Worm (Caenorhabditis elegans): ENCODE results near the gene slc-28.2.
A peak's percentile ranks its signal among the peaks of the same experiment; 100 is the strongest.

Gene slc-28.2

ce11 chrV:3482550-3483002 lies 22.6 kb downstream of the slc-28.2 start, which contains the start of gene lys-7:
lys-7 (minus strand) TSS chrV:3482600.
- TF ChIP-seq lin-39 (tag; optimal IDR thresholded peaks at IDR 0.05), result no peak
- TF ChIP-seq sma-9 (GFP tag; optimal IDR thresholded peaks at IDR 0.05), result peak; percentile 12
- TF ChIP-seq sma-9 (tag; optimal IDR thresholded peaks at IDR 0.05), result no peak

DNA sequence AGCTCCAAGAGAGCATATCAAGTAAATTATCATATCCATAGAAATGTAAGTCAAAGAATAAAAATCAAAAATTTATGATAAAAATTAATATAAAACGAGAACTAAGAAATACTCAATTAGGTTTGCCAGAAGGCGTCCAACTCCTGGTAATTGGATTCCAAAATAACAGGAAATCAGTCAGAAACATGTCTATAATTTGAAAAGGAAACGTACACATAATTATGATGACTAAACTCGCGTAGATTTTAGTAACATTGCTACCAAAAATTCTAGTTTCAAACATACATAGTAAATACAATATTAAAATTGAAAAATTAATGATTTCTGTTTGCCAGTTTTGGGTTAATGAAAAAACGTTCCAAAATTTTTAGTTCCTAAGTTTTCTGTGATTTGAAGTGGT lies 24.7 kb downstream of the slc-28.2 start, which contains the start of gene srbc-33:
TSS of gene srbc-33 (minus strand) at position 101 of the 400 bp plus-strand sequence.
- no peak for TF ChIP-seq nhr-10 (tag; optimal IDR thresholded peaks at IDR 0.05)
- no peak for TF ChIP-seq sma-9 (GFP tag; optimal IDR thresholded peaks at IDR 0.05)
- TF ChIP-seq sma-9 (tag; optimal IDR thresholded peaks at IDR 0.05), result no peak
- no peak for TF ChIP-seq lsy-2 (tag; optimal IDR thresholded peaks at IDR 0.05)
- TF ChIP-seq lin-13 (GFP tag; optimal IDR thresholded peaks at IDR 0.05), result no peak
- TF ChIP-seq ZK546.5 (tag; optimal IDR thresholded peaks at IDR 0.05), result no peak
- no peak for TF ChIP-seq nhr-6 (tag; optimal IDR thresholded peaks at IDR 0.05)
- no peak for TF ChIP-seq snpc-4 (tag; optimal IDR thresholded peaks at IDR 0.05)
- TF ChIP-seq lin-39 (tag; optimal IDR thresholded peaks at IDR 0.05), result no peak
- no peak for TF ChIP-seq ztf-11 (tag; optimal IDR thresholded peaks at IDR 0.05)

DNA sequence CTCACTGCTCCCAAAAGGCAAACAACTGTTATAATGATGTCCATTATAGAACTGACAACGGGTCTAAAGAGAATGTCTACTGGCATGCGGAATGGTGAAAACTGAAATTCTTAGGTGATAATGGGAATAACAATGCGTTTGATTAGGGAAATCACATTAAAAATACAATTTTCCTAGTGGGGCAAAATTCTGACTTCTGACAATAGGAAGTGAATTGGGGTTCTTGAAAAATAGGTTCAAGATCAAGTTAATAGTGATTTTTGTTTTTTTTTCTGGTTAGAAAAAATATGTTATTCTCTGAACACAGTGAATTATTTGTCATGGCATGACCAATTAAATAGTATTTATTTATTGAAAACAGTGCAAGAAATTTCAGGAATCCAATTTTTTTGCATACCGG lies 26.8 kb downstream of the slc-28.2 start, which contains the start of gene srbc-32:
TSS of gene srbc-32 (minus strand) at position 101 of the 400 bp plus-strand sequence.
- no peak for TF ChIP-seq skn-1 (tag; optimal IDR thresholded peaks at IDR 0.05)
- no peak for TF ChIP-seq unc-39 (tag; optimal IDR thresholded peaks at IDR 0.05)
- TF ChIP-seq lsy-2 (tag; optimal IDR thresholded peaks at IDR 0.05), result no peak
- TF ChIP-seq nhr-77 (tag; optimal IDR thresholded peaks at IDR 0.05), result no peak
- no peak for TF ChIP-seq mdl-1 (tag; optimal IDR thresholded peaks at IDR 0.05)
- TF ChIP-seq sma-3 (GFP tag; optimal IDR thresholded peaks at IDR 0.05), result no peak
- no peak for TF ChIP-seq lin-11 (tag; optimal IDR thresholded peaks at IDR 0.05)
- no peak for TF ChIP-seq gmeb-1 (tag; optimal IDR thresholded peaks at IDR 0.05)
- no peak for TF ChIP-seq ceh-16 (tag; optimal IDR thresholded peaks at IDR 0.05)
- TF ChIP-seq ama-1 (optimal IDR thresholded peaks at IDR 0.05), result no peak
- no peak for TF ChIP-seq ztf-1 (GFP tag; conservative IDR thresholded peaks at IDR 0.05)
- no peak for TF ChIP-seq nhr-25 (tag; optimal IDR thresholded peaks at IDR 0.05)
- TF ChIP-seq peb-1 (tag; optimal IDR thresholded peaks at IDR 0.05), result no peak
- TF ChIP-seq mbf-1 (tag; optimal IDR thresholded peaks at IDR 0.05), result no peak
- TF ChIP-seq elt-3 (tag; optimal IDR thresholded peaks at IDR 0.05), result no peak
- TF ChIP-seq mab-5 (tag; optimal IDR thresholded peaks at IDR 0.05), result no peak
- TF ChIP-seq dmd-4 (tag; optimal IDR thresholded peaks at IDR 0.05), result no peak

ce11 chrV:3490435-3490834 lies 30.4 kb downstream of the slc-28.2 start, which contains the start of gene srbc-36:
srbc-36 (minus strand) TSS chrV:3490535.
- TF ChIP-seq nhr-10 (tag; optimal IDR thresholded peaks at IDR 0.05) (no peak), nhr-237 (tag; optimal IDR thresholded peaks at IDR 0.05) (no peak), skn-1 (tag; optimal IDR thresholded peaks at IDR 0.05) (no peak), sem-4 (tag; optimal IDR thresholded peaks at IDR 0.05) (no peak), crh-2 (tag; optimal IDR thresholded peaks at IDR 0.05) (no peak), aly-2 (tag; optimal IDR thresholded peaks at IDR 0.05) (no peak)

- TF ChIP-seq mbf-1 (tag; optimal IDR thresholded peaks at IDR 0.05), result no peak
- TF ChIP-seq nhr-10 (tag; optimal IDR thresholded peaks at IDR 0.05), result no peak
- no peak for TF ChIP-seq blmp-1 (tag; optimal IDR thresholded peaks at IDR 0.05; ENCODE audit: insufficient read depth)
- TF ChIP-seq ztf-11 (tag; optimal IDR thresholded peaks at IDR 0.05), result no peak
- TF ChIP-seq ztf-1 (GFP tag; conservative IDR thresholded peaks at IDR 0.05), result no peak
- TF ChIP-seq C34F6.9 (tag; optimal IDR thresholded peaks at IDR 0.05), result no peak
- no peak for TF ChIP-seq nhr-6 (tag; optimal IDR thresholded peaks at IDR 0.05)
- no peak for TF ChIP-seq zag-1 (tag; optimal IDR thresholded peaks at IDR 0.05)
- TF ChIP-seq alr-1 (tag; optimal IDR thresholded peaks at IDR 0.05), result no peak
- no peak for TF ChIP-seq ZK546.5 (tag; optimal IDR thresholded peaks at IDR 0.05)
- TF ChIP-seq ama-1 (optimal IDR thresholded peaks at IDR 0.05), result no peak
- no peak for TF ChIP-seq sem-4 (tag; optimal IDR thresholded peaks at IDR 0.05)
Measured at ce11 chrV:3496880-3497279, 36.9 kb downstream of the slc-28.2 start, which contains the start of gene C07G3.15. C07G3.15 (minus strand) TSS chrV:3496980.

All from whole organism, L2 larva.